Fruit fly (Drosophila melanogaster): ENCODE results near the gene CG14294.

CG14294 gene

dm6 chr3R:18923208-18923761 is 21.2 kb upstream of the CG14294 start (continued):
- no peak for TF ChIP-seq ttk (GFP tag; IDR thresholded peaks at IDR 0.05)
- peak; percentile 19 for TF ChIP-seq CG1603 (tag; optimal IDR thresholded peaks at IDR 0.05)
- no peak for TF ChIP-seq ham (GFP tag; IDR thresholded peaks at IDR 0.05)
- TF ChIP-seq Drgx (GFP tag; IDR thresholded peaks at IDR 0.05) = no peak
- no peak for TF ChIP-seq Xbp1 (GFP tag; optimal IDR thresholded peaks at IDR 0.05)
- no peak for TF ChIP-seq peb (GFP tag; IDR thresholded peaks at IDR 0.05)
- peak; percentile 45; the same call in 2 of the 4 replicates for TF ChIP-seq chinmo (GFP tag; IDR thresholded peaks at IDR 0.05; ENCODE audit: partially characterized antibody)
- TF ChIP-seq CG1832 (GFP tag; optimal IDR thresholded peaks at IDR 0.05) = no peak
- no peak for TF ChIP-seq CG30431 (GFP tag; optimal IDR thresholded peaks at IDR 0.05)
- no peak for TF ChIP-seq ewg (GFP tag; optimal IDR thresholded peaks at IDR 0.05)
- TF ChIP-seq HLH54F (GFP tag; optimal IDR thresholded peaks at IDR 0.05) = no peak
- peak; percentile 51 for TF ChIP-seq Xrp1 (GFP tag; IDR thresholded peaks at IDR 0.05)
- TF ChIP-seq CG5180 (GFP tag; optimal IDR thresholded peaks at IDR 0.05) = no peak
- no peak for TF ChIP-seq Dp (GFP tag; optimal IDR thresholded peaks at IDR 0.05)
- no peak for TF ChIP-seq danr (GFP tag; IDR thresholded peaks at IDR 0.05)
- peak; percentile 55; the same call in 1 of the 2 replicates for TF ChIP-seq Nf-YA (GFP tag; IDR thresholded peaks at IDR 0.05)
- TF ChIP-seq D19A (tag; optimal IDR thresholded peaks at IDR 0.05) = no peak
- TF ChIP-seq CG2889 (GFP tag; IDR thresholded peaks at IDR 0.05) = no peak
- no peak for TF ChIP-seq CHES-1-like (GFP tag; optimal IDR thresholded peaks at IDR 0.05)
- no peak for TF ChIP-seq Ravus (GFP tag; IDR thresholded peaks at IDR 0.05)
- no peak for TF ChIP-seq H15 (GFP tag; IDR thresholded peaks at IDR 0.05)
- TF ChIP-seq Deaf1 (tag; optimal IDR thresholded peaks at IDR 0.05) = no peak
- TF ChIP-seq CG8388 (GFP tag; optimal IDR thresholded peaks at IDR 0.05) = no peak
- no peak for TF ChIP-seq seq (GFP tag; IDR thresholded peaks at IDR 0.05)
- TF ChIP-seq CG6654 (GFP tag; optimal IDR thresholded peaks at IDR 0.05) = no peak
- TF ChIP-seq fu2 (GFP tag; optimal IDR thresholded peaks at IDR 0.05) = no peak
- no peak for TF ChIP-seq CG31224 (GFP tag; IDR thresholded peaks at IDR 0.05)
- no peak for TF ChIP-seq CG30020 (tag; optimal IDR thresholded peaks at IDR 0.05)
- TF ChIP-seq CG11093 (GFP tag; IDR thresholded peaks at IDR 0.05) = no peak
- peak; percentile 8 for TF ChIP-seq yki (optimal IDR thresholded peaks at IDR 0.05)
- no peak for TF ChIP-seq phol (tag; optimal IDR thresholded peaks at IDR 0.05)
- TF ChIP-seq sens (GFP tag) = peak; percentile 55
- no peak for TF ChIP-seq pho (GFP tag; optimal IDR thresholded peaks at IDR 0.05)
- no peak for TF ChIP-seq CG4328 (GFP tag; optimal IDR thresholded peaks at IDR 0.05)
- TF ChIP-seq CG4424 (GFP tag; optimal IDR thresholded peaks at IDR 0.05) = no peak
- no peak for TF ChIP-seq CG14441 (GFP tag; IDR thresholded peaks at IDR 0.05)
- TF ChIP-seq ATbp (GFP tag; optimal IDR thresholded peaks at IDR 0.05) = peak; percentile 49
- TF ChIP-seq Dip2 (GFP tag; IDR thresholded peaks at IDR 0.05) = no peak
- TF ChIP-seq CG17612 (GFP tag; IDR thresholded peaks at IDR 0.05) = no peak
- TF ChIP-seq B-H2 (GFP tag; optimal IDR thresholded peaks at IDR 0.05) = no peak
- no peak for TF ChIP-seq E2f2 (GFP tag; IDR thresholded peaks at IDR 0.05)
- TF ChIP-seq scrt (GFP tag; optimal IDR thresholded peaks at IDR 0.05) = no peak
- TF ChIP-seq jigr1 (GFP tag; IDR thresholded peaks at IDR 0.05) = no peak
- no peak for TF ChIP-seq Blimp-1 (GFP tag; optimal IDR thresholded peaks at IDR 0.05)
- TF ChIP-seq HmgZ (tag; optimal IDR thresholded peaks at IDR 0.05) = peak; percentile 31
- TF ChIP-seq kni (GFP tag; optimal IDR thresholded peaks at IDR 0.05) = peak; percentile 13
- TF ChIP-seq hb (GFP tag; IDR thresholded peaks at IDR 0.05; ENCODE audit: partially characterized antibody) = no peak
- no peak for TF ChIP-seq CG9727 (GFP tag; optimal IDR thresholded peaks at IDR 0.05)
- TF ChIP-seq CG3838 (GFP tag; optimal IDR thresholded peaks at IDR 0.05) = no peak
- peak; percentile 9 for TF ChIP-seq Max (GFP tag; optimal IDR thresholded peaks at IDR 0.05)
- TF ChIP-seq croc (GFP tag; conservative IDR thresholded peaks at IDR 0.05) = no peak
- TF ChIP-seq Abd-B (GFP tag; optimal IDR thresholded peaks at IDR 0.05) = no peak

Measured in whole organism, embryonic.